Worm (Caenorhabditis elegans): ENCODE measurements around the gene lido-17.

DNA sequence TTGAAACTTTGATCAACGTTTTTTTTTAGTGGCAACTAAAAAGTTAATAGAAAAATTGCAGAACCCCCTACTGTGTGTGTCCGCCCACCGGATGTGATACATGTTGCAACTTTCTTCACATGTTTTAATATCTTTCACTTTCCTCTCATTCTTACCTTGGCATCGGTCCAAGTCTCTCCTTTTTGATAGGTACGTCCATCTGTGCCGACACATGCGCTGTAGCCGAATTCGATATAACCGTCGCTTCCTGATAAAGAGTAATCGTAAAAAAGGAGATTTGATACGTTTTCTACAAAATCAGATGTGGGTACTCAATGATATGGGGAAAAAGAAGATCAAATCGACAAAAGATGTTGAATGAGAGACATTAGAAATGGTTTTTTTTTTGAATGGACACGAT lies 47.5 kb downstream of the lido-17 start:
- no peak for TF ChIP-seq aly-1 (tag; optimal IDR thresholded peaks at IDR 0.05)
- TF ChIP-seq hmbx-1 (tag; optimal IDR thresholded peaks at IDR 0.05) = no peak
- TF ChIP-seq ama-1 (optimal IDR thresholded peaks at IDR 0.05) = no peak
- no peak for TF ChIP-seq ceh-36 (tag; optimal IDR thresholded peaks at IDR 0.05)
- TF ChIP-seq B0310.2 (tag; optimal IDR thresholded peaks at IDR 0.05) = no peak
- TF ChIP-seq hmg-4 (GFP tag; optimal IDR thresholded peaks at IDR 0.05) = no peak
- no peak for TF ChIP-seq ceh-13 (GFP tag; optimal IDR thresholded peaks at IDR 0.05)
- TF ChIP-seq flt-1 (GFP tag; IDR thresholded peaks at IDR 0.05) = no peak
- TF ChIP-seq tbx-11 (GFP tag; IDR thresholded peaks at IDR 0.05) = no peak
- TF ChIP-seq F13C5.2 (tag; optimal IDR thresholded peaks at IDR 0.05) = no peak
- TF ChIP-seq tra-4 (tag; optimal IDR thresholded peaks at IDR 0.05) = no peak
- no peak for TF ChIP-seq ets-7 (tag; optimal IDR thresholded peaks at IDR 0.05)
- TF ChIP-seq hnd-1 (tag; optimal IDR thresholded peaks at IDR 0.05) = no peak
- no peak for TF ChIP-seq tbx-37 (GFP tag; conservative IDR thresholded peaks at IDR 0.05)
